Worm (Caenorhabditis elegans) whole organism, L3 larva: Measurements from ENCODE around the gene Y49F6C.6.

Source experiments
- nhr-25 ChIP-seq: sonication (generic microtip); optimal IDR thresholded peaks from 2 replicates; lab custom pipeline; 2017; ENCODE audit warnings: missing biosample characterization, missing genetic modification characterization
- tbx-2 ChIP-seq: sonication (generic microtip); optimal IDR thresholded peaks from 2 replicates; lab custom pipeline; 2016; ENCODE audit warnings: mild to moderate bottlenecking, missing genetic modification characterization, missing compliant biosample characterization
- ztf-4 ChIP-seq: fragments of 150-350 bp; optimal IDR thresholded peaks from 2 replicates; lab custom pipeline; 2014; ENCODE audit warnings: missing biosample characterization, missing genetic modification characterization

- no peak for TF ChIP-seq ztf-4 (tag; lab: Kevin White, UChicago)
- no peak for TF ChIP-seq nhr-25 (tag; lab: Kevin White, UChicago)
- TF ChIP-seq tbx-2 (tag; lab: Kevin White, UChicago) = no peak
Measured at ce11 chrII:3402854-3403253, 35.9 kb upstream of the Y49F6C.6 start, which contains the start of gene nep-10.
